Fruit fly (Drosophila melanogaster) whole organism, embryonic: Measurements from ENCODE around the gene CG2854.
A peak's percentile ranks its signal among the peaks of the same experiment; 100 is the strongest.

ENCODE experiments used
- Ada2b ChIP-seq: fragments of 200-800 bp; sonication (Bioruptor generic); IDR thresholded peaks from 2 replicates; pipeline ENCODE4 v1.3.6; 2022; ENCODE audit warnings: missing biosample characterization, missing genetic modification characterization
- Atf-2 ChIP-seq: fragments of 200-800 bp; sonication (Bioruptor generic); optimal IDR thresholded peaks from 2 replicates; lab custom pipeline; 2016; ENCODE audit warnings: missing biosample characterization, missing genetic modification characterization
- Atf3 ChIP-seq: fragments of 200-800 bp; sonication (Bioruptor generic); optimal IDR thresholded peaks from 3 replicates; lab custom pipeline; 2016; ENCODE audit warnings: missing biosample characterization, missing genetic modification characterization
- CG10321 ChIP-seq: fragments of 200-800 bp; sonication (Bioruptor generic); IDR thresholded peaks from 2 replicates; pipeline ENCODE4 v1.3.6; 2022; ENCODE audit warnings: missing biosample characterization, missing genetic modification characterization
- CG10543 ChIP-seq: fragments of 200-800 bp; sonication (Bioruptor generic); optimal IDR thresholded peaks from 3 replicates; lab custom pipeline; 2017; ENCODE audit warnings: missing biosample characterization, mild to moderate bottlenecking, missing genetic modification characterization, moderate library complexity
- CG11560 ChIP-seq: fragments of 200-800 bp; sonication (Bioruptor generic); IDR thresholded peaks from 3 replicates; pipeline ENCODE4 v1.3.6; 2022; ENCODE audit warnings: missing biosample characterization, missing genetic modification characterization
- CG11696 ChIP-seq: fragments of 200-800 bp; sonication (Bioruptor generic); IDR thresholded peaks from 2 replicates; pipeline ENCODE4 v1.3.6; 2022; ENCODE audit warnings: missing biosample characterization, missing genetic modification characterization
- CG12744 ChIP-seq: fragments of 200-800 bp; sonication (Bioruptor generic); optimal IDR thresholded peaks from 2 replicates; lab custom pipeline; 2016; ENCODE audit warnings: missing biosample characterization, missing genetic modification characterization
- CG1529 ChIP-seq: fragments of 200-800 bp; sonication (Bioruptor generic); optimal IDR thresholded peaks from 3 replicates; lab custom pipeline; 2018; ENCODE audit warnings: missing biosample characterization, missing genetic modification characterization
- CG15696 ChIP-seq: fragments of 200-800 bp; sonication (Bioruptor generic); optimal IDR thresholded peaks from 2 replicates; lab custom pipeline; 2019; ENCODE audit warnings: missing biosample characterization, mild to moderate bottlenecking, missing genetic modification characterization, moderate library complexity
- CG17361 ChIP-seq: fragments of 200-800 bp; sonication (Bioruptor generic); IDR thresholded peaks from 3 replicates; pipeline ENCODE4 v1.3.6; 2022; ENCODE audit warnings: missing biosample characterization, missing genetic modification characterization
- CG18262 ChIP-seq: fragments of 200-800 bp; optimal IDR thresholded peaks from 3 replicates; lab custom pipeline; 2019; ENCODE audit warnings: missing biosample characterization, mild to moderate bottlenecking, missing genetic modification characterization, moderate library complexity
- CG2120 ChIP-seq: fragments of 200-800 bp; sonication (Bioruptor generic); optimal IDR thresholded peaks from 3 replicates; lab custom pipeline; 2016; ENCODE audit warnings: missing biosample characterization, missing genetic modification characterization
- CG32772 ChIP-seq: fragments of 200-800 bp; sonication (Bioruptor generic); IDR thresholded peaks from 2 replicates; pipeline ENCODE4 v1.3.6; 2022; ENCODE audit warnings: missing biosample characterization, missing genetic modification characterization
- CG3838 ChIP-seq: fragments of 200-800 bp; sonication (Bioruptor generic); optimal IDR thresholded peaks from 3 replicates; lab custom pipeline; 2016; ENCODE audit warnings: missing biosample characterization, missing genetic modification characterization
- CG43689 ChIP-seq: fragments of 200-800 bp; sonication (Bioruptor generic); IDR thresholded peaks from 2 replicates; pipeline ENCODE4 v1.3.6; 2022; ENCODE audit warnings: missing biosample characterization, missing genetic modification characterization
- CG4404 ChIP-seq: fragments of 200-800 bp; sonication (Bioruptor generic); IDR thresholded peaks from 2 replicates; pipeline ENCODE4 v1.3.6; 2022; ENCODE audit warnings: missing biosample characterization, missing genetic modification characterization
- CG4730 ChIP-seq: fragments of 200-800 bp; sonication (Bioruptor generic); IDR thresholded peaks from 2 replicates; pipeline ENCODE4 v1.3.6; 2022; ENCODE audit warnings: missing biosample characterization, missing genetic modification characterization
- CG6654 ChIP-seq: fragments of 200-800 bp; sonication (Bioruptor generic); optimal IDR thresholded peaks from 2 replicates; lab custom pipeline; 2017; ENCODE audit warnings: missing biosample characterization, mild to moderate bottlenecking, missing genetic modification characterization
- CG8478 ChIP-seq: fragments of >200 bp; optimal IDR thresholded peaks from 2 replicates; lab custom pipeline; 2018
- CG8765 ChIP-seq: fragments of 200-800 bp; sonication (Bioruptor generic); IDR thresholded peaks from 2 replicates; pipeline ENCODE4 v1.3.6; 2022; ENCODE audit warnings: missing biosample characterization, missing genetic modification characterization
- CG9817 ChIP-seq: fragments of 200-800 bp; sonication (Bioruptor generic); optimal IDR thresholded peaks from 2 replicates; lab custom pipeline; 2018; ENCODE audit warnings: missing biosample characterization, mild to moderate bottlenecking, missing genetic modification characterization, moderate library complexity
- CG9876 ChIP-seq: fragments of 200-800 bp; sonication (Bioruptor generic); optimal IDR thresholded peaks from 2 replicates; lab custom pipeline; 2016; ENCODE audit warnings: missing biosample characterization, missing genetic modification characterization
- E2f2 ChIP-seq: fragments of 200-800 bp; sonication (Bioruptor generic); IDR thresholded peaks from 2 replicates; pipeline ENCODE4 v1.3.6; 2022; ENCODE audit warnings: missing biosample characterization, missing genetic modification characterization
- Elba2 ChIP-seq: fragments of 200-800 bp; sonication (Bioruptor generic); optimal IDR thresholded peaks from 3 replicates; lab custom pipeline; 2016; ENCODE audit warnings: missing biosample characterization, missing genetic modification characterization
- Ets65A ChIP-seq: fragments of 200-800 bp; sonication (Bioruptor generic); peaks from one replicate; lab custom pipeline; 2016; ENCODE audit warnings: missing biosample characterization, missing genetic modification characterization
- HLHmδ ChIP-seq: fragments of 200-800 bp; sonication (Bioruptor generic); optimal IDR thresholded peaks from 2 replicates; lab custom pipeline; 2018; ENCODE audit warnings: missing biosample characterization, mild to moderate bottlenecking, missing genetic modification characterization, moderate library complexity
- MTF-1 ChIP-seq: fragments of 200-800 bp; sonication (Bioruptor generic); optimal IDR thresholded peaks from 2 replicates; lab custom pipeline; 2018; ENCODE audit warnings: missing biosample characterization, mild to moderate bottlenecking, missing genetic modification characterization, borderline replicate concordance
- Med ChIP-seq: fragments of 200-800 bp; sonication (Bioruptor generic); peaks from one replicate; lab custom pipeline; 2016; ENCODE audit warnings: missing biosample characterization, missing genetic modification characterization, mild to moderate bottlenecking, inconsistent platforms, moderate library complexity
- Meics ChIP-seq: fragments of 200-800 bp; sonication (Bioruptor generic); optimal IDR thresholded peaks from 2 replicates; lab custom pipeline; 2017; ENCODE audit warnings: missing biosample characterization, mild to moderate bottlenecking, missing genetic modification characterization
- Spps ChIP-seq: fragments of 200-800 bp; sonication (Bioruptor generic); optimal IDR thresholded peaks from 2 replicates; lab custom pipeline; 2018; ENCODE audit warnings: missing biosample characterization, mild to moderate bottlenecking, missing genetic modification characterization
- Tbp ChIP-seq: fragments of >200 bp; optimal IDR thresholded peaks from 2 replicates; lab custom pipeline; 2018; ENCODE audit warnings: missing biosample characterization, missing genetic modification characterization
- ash1 ChIP-seq: fragments of 200-800 bp; sonication (Bioruptor generic); optimal IDR thresholded peaks from 2 replicates; lab custom pipeline; 2018; ENCODE audit warnings: missing biosample characterization, mild to moderate bottlenecking, missing genetic modification characterization
- ato ChIP-seq: fragments of 200-800 bp; sonication (Bioruptor generic); IDR thresholded peaks from 2 replicates; pipeline ENCODE4 v1.3.6; 2022; ENCODE audit warnings: missing biosample characterization, missing genetic modification characterization; ENCODE audit not compliant: partially characterized antibody
- bbx ChIP-seq: fragments of 200-800 bp; sonication (Bioruptor generic); IDR thresholded peaks from 2 replicates; pipeline ENCODE4 v1.3.6; 2022; ENCODE audit warnings: missing biosample characterization, missing genetic modification characterization; ENCODE audit not compliant: partially characterized antibody
- cg ChIP-seq: fragments of 200-800 bp; sonication (Bioruptor generic); optimal IDR thresholded peaks from 3 replicates; lab custom pipeline; 2019; ENCODE audit warnings: missing biosample characterization, mild to moderate bottlenecking, missing genetic modification characterization, moderate library complexity
- dan ChIP-seq: fragments of 200-800 bp; sonication (Bioruptor generic); IDR thresholded peaks from 2 replicates; pipeline ENCODE4 v1.3.6; 2022; ENCODE audit warnings: missing biosample characterization, missing genetic modification characterization
- danr ChIP-seq: fragments of 200-800 bp; sonication (Bioruptor generic); IDR thresholded peaks from 2 replicates; pipeline ENCODE4 v1.3.6; 2022; ENCODE audit warnings: missing biosample characterization, missing genetic modification characterization
- dpn ChIP-seq, 2 experiments: fragments of 200-800 bp; sonication (Bioruptor generic); optimal IDR thresholded peaks; 3 replicates each; lab custom pipeline; 2016; ENCODE audit warnings: missing biosample characterization in 2 of 2, missing genetic modification characterization in 2 of 2
- fd3F ChIP-seq: fragments of 200-800 bp; sonication (Bioruptor generic); optimal IDR thresholded peaks from 2 replicates; lab custom pipeline; 2018; ENCODE audit warnings: missing biosample characterization, mild to moderate bottlenecking, missing genetic modification characterization, moderate library complexity
- her ChIP-seq: fragments of 200-800 bp; sonication (Bioruptor generic); optimal IDR thresholded peaks from 2 replicates; lab custom pipeline; 2016; ENCODE audit warnings: missing biosample characterization, missing genetic modification characterization
- mirr ChIP-seq: fragments of 200-800 bp; sonication (Bioruptor generic); optimal IDR thresholded peaks from 3 replicates; lab custom pipeline; 2018; ENCODE audit warnings: missing biosample characterization, mild to moderate bottlenecking, missing genetic modification characterization
- prd ChIP-seq, 3 experiments: fragments of >200 bp in 2 of 3; fragments of 200-800 bp in 1 of 3; sonication (Bioruptor generic) in 1 of 3; optimal IDR thresholded peaks in 2 of 3; IDR thresholded peaks in 1 of 3; 2 replicates in 2 of 3; 3 replicates in 1 of 3; pipeline versions ENCODE4 v1.3.6 to Lab custom; 2017 to 2022; ENCODE audit warnings: missing biosample characterization in 1 of 3, missing genetic modification characterization in 1 of 3
- pros ChIP-seq: fragments of 200-800 bp; sonication (Bioruptor generic); optimal IDR thresholded peaks from 3 replicates; lab custom pipeline; 2019; ENCODE audit warnings: missing biosample characterization, mild to moderate bottlenecking, missing genetic modification characterization, moderate library complexity
- pzg ChIP-seq: fragments of 200-800 bp; sonication (Bioruptor generic); optimal IDR thresholded peaks from 3 replicates; lab custom pipeline; 2018; ENCODE audit warnings: missing biosample characterization, mild to moderate bottlenecking, missing genetic modification characterization, moderate library complexity
- sd ChIP-seq: fragments of 200-800 bp; sonication (Bioruptor generic); optimal IDR thresholded peaks from 3 replicates; lab custom pipeline; 2018; ENCODE audit warnings: missing biosample characterization, mild to moderate bottlenecking, missing genetic modification characterization, moderate library complexity
- slbo ChIP-seq: fragments of 200-800 bp; sonication (Bioruptor generic); IDR thresholded peaks from 2 replicates; pipeline ENCODE4 v1.3.6; 2022; ENCODE audit warnings: missing biosample characterization, missing genetic modification characterization
- so ChIP-seq: fragments of 200-800 bp; sonication (Bioruptor generic); IDR thresholded peaks from 3 replicates; pipeline ENCODE4 v1.3.6; 2022; ENCODE audit warnings: missing biosample characterization, missing genetic modification characterization
- sr ChIP-seq: fragments of 200-800 bp; sonication (Bioruptor generic); IDR thresholded peaks from 3 replicates; pipeline ENCODE4 v1.3.6; 2022; ENCODE audit warnings: missing biosample characterization, missing genetic modification characterization
- usp ChIP-seq: fragments of >200 bp; optimal IDR thresholded peaks from 2 replicates; lab custom pipeline; 2017; ENCODE audit warnings: missing biosample characterization, missing genetic modification characterization
- vfl ChIP-seq: fragments of 200-800 bp; sonication (Bioruptor generic); optimal IDR thresholded peaks from 2 replicates; lab custom pipeline; 2016; ENCODE audit warnings: missing biosample characterization, missing genetic modification characterization
- z ChIP-seq: fragments of 200-800 bp; sonication (Bioruptor generic); IDR thresholded peaks from 3 replicates; pipeline ENCODE4 v1.3.6; 2022; ENCODE audit warnings: missing biosample characterization, missing genetic modification characterization
- zfh2 ChIP-seq: fragments of 200-800 bp; sonication (Bioruptor generic); optimal IDR thresholded peaks from 2 replicates; lab custom pipeline; 2016; ENCODE audit warnings: missing biosample characterization, missing genetic modification characterization

Gene CG2854

DNA sequence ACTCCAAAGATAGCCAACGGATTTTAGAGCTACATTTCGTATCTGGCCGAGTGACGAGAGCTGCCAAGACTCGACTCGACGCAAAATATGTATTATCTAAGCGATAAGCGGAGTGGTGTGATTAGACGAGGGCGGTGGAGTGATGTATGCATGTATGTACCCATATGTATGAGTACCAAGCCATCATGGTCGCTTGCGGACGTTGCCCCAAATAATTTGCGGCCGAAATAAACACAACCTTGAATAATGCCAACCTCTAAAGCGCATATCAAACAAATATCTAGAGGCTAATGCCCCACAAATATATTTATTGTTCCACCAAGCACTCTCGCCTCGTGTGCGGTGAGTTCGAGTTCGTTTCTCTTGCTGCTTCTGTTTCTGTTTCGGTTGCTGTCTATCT is 24.1 kb upstream of the CG2854 start (continued):
- TF ChIP-seq mirr (GFP tag; lab: Kevin White, UChicago) (peak; percentile 66), CG32772 (GFP tag; lab: Robert Waterston, UW) (no peak), zfh2 (no peak), danr (GFP tag; lab: Robert Waterston, UW) (no peak), ash1 (GFP tag; lab: Kevin White, UChicago) (no peak), CG43689 (GFP tag; lab: Robert Waterston, UW) (no peak), CG11560 (no peak), Meics (GFP tag; lab: Kevin White, UChicago) (peak; percentile 8), slbo (GFP tag; lab: Robert Waterston, UW) (no peak), Atf3 (GFP tag; lab: Kevin White, UChicago) (no peak), CG8765 (no peak), sd (tag; lab: Kevin White, UChicago) (peak; percentile 40), Atf-2 (GFP tag; lab: Kevin White, UChicago) (no peak), CG1529 (GFP tag; lab: Kevin White, UChicago) (no peak), dan (GFP tag; lab: Robert Waterston, UW) (no peak), Spps (tag; lab: Kevin White, UChicago) (no peak), fd3F (GFP tag; lab: Kevin White, UChicago) (no peak), E2f2 (GFP tag; lab: Robert Waterston, UW) (no peak), ato (GFP tag; lab: Robert Waterston, UW) (no peak), CG17361 (GFP tag; lab: Robert Waterston, UW) (no peak), Med (GFP tag; lab: Kevin White, UChicago) (peak; percentile 73), CG15696 (tag; lab: Kevin White, UChicago) (no peak), CG9876 (GFP tag; lab: Kevin White, UChicago) (no peak), CG12744 (no peak), CG18262 (no peak), usp (GFP tag; lab: Kevin White, UChicago) (no peak), z (GFP tag; lab: Robert Waterston, UW) (0 out of 3 replicates have a peak, but pooled peaks have one; percentile 4), CG10543 (GFP tag; lab: Kevin White, UChicago) (peak; percentile 42), prd (optimal IDR thresholded peaks at IDR 0.05; lab: Kevin White, UChicago) (no peak), prd (GFP tag; IDR thresholded peaks at IDR 0.05; lab: Robert Waterston, UW) (no peak), so (no peak), CG8478 (lab: Kevin White, UChicago) (no peak), CG2120 (GFP tag; lab: Kevin White, UChicago) (no peak), sr (GFP tag; lab: Robert Waterston, UW) (no peak), dpn (GFP tag; optimal IDR thresholded peaks at IDR 0.05; lab: Kevin White, UChicago) (no peak), Elba2 (GFP tag; lab: Kevin White, UChicago) (no peak), pzg (GFP tag; lab: Kevin White, UChicago) (no peak), CG10321 (no peak), CG3838 (no peak), MTF-1 (GFP tag; lab: Kevin White, UChicago) (no peak), bbx (no peak), Ada2b (GFP tag; lab: Robert Waterston, UW) (no peak), Tbp (GFP tag; lab: Kevin White, UChicago) (no peak), HLHmδ (GFP tag; lab: Kevin White, UChicago) (no peak), vfl (GFP tag; lab: Kevin White, UChicago) (no peak), CG4730 (no peak), her (GFP tag; lab: Kevin White, UChicago) (no peak), pros (GFP tag; lab: Kevin White, UChicago) (no peak), CG4404 (GFP tag; lab: Robert Waterston, UW) (no peak), cg (GFP tag; lab: Kevin White, UChicago) (no peak), CG11696 (GFP tag; lab: Robert Waterston, UW) (0 out of 2 replicates have a peak, but pooled peaks have one; percentile 18), CG6654 (GFP tag; lab: Kevin White, UChicago) (no peak), Ets65A (GFP tag; lab: Kevin White, UChicago) (no peak), CG9817 (tag; lab: Kevin White, UChicago) (no peak)
